Fruit fly (Drosophila melanogaster) whole organism, wandering third instar larva: ENCODE results near the gene CG6830.
A peak's percentile ranks its signal among the peaks of the same experiment; 100 is the strongest.

Experiments used
- Abd-B ChIP-seq: fragments of >200 bp; optimal IDR thresholded peaks from 2 replicates; lab custom pipeline; 2017; ENCODE audit warnings: missing biosample characterization, missing genetic modification characterization
- CG32264 ChIP-seq: fragments of 200-800 bp; sonication (Bioruptor generic); optimal IDR thresholded peaks from 2 replicates; lab custom pipeline; 2016; ENCODE audit warnings: missing biosample characterization, missing genetic modification characterization
- CrebA ChIP-seq: fragments of 200-800 bp; sonication (Bioruptor generic); optimal IDR thresholded peaks from 2 replicates; lab custom pipeline; 2016; ENCODE audit warnings: missing biosample characterization, mild to moderate bottlenecking, missing genetic modification characterization, borderline replicate concordance
- Dfd ChIP-seq: fragments of >200 bp; optimal IDR thresholded peaks from 2 replicates; lab custom pipeline; 2017; ENCODE audit warnings: missing biosample characterization, missing genetic modification characterization
- Dif ChIP-seq: fragments of 200-275, 200-300 bp; sonication (Bioruptor generic); optimal IDR thresholded peaks from 2 replicates; lab custom pipeline; 2018; ENCODE audit warnings: missing biosample characterization, missing genetic modification characterization; ENCODE audit not compliant: partially characterized antibody
- GATAd ChIP-seq: sonication (Bioruptor generic); optimal IDR thresholded peaks from 2 replicates; lab custom pipeline; 2016; ENCODE audit warnings: missing biosample characterization, missing genetic modification characterization
- HLH106 ChIP-seq: fragments of 200-800 bp; optimal IDR thresholded peaks from 3 replicates; lab custom pipeline; 2019; ENCODE audit warnings: missing biosample characterization, mild to moderate bottlenecking, missing genetic modification characterization, moderate library complexity
- Hnf4 ChIP-seq: fragments of 200-800 bp; sonication (Bioruptor generic); optimal IDR thresholded peaks from 2 replicates; lab custom pipeline; 2016; ENCODE audit warnings: missing biosample characterization, mild to moderate bottlenecking, missing genetic modification characterization
- Hr78 ChIP-seq: fragments of >200 bp; optimal IDR thresholded peaks from 2 replicates; lab custom pipeline; 2017; ENCODE audit warnings: missing biosample characterization, missing genetic modification characterization
- Hr83 ChIP-seq: fragments of 200-300 bp; sonication (Bioruptor generic); optimal IDR thresholded peaks from 2 replicates; lab custom pipeline; 2016; ENCODE audit warnings: missing biosample characterization, mild to moderate bottlenecking, missing genetic modification characterization, moderate library complexity; ENCODE audit not compliant: poor library complexity, severe bottlenecking
- Jra ChIP-seq: sonication (Bioruptor generic); optimal IDR thresholded peaks from 2 replicates; lab custom pipeline; 2016; ENCODE audit warnings: missing biosample characterization, missing genetic modification characterization
- Mio ChIP-seq: sonication (Bioruptor generic); optimal IDR thresholded peaks from 2 replicates; lab custom pipeline; 2016; ENCODE audit warnings: missing biosample characterization, missing genetic modification characterization
- Myc ChIP-seq: fragments of >200 bp; optimal IDR thresholded peaks from 2 replicates; lab custom pipeline; 2017
- N ChIP-seq: fragments of >200 bp; optimal IDR thresholded peaks from 2 replicates; lab custom pipeline; 2018; ENCODE audit warnings: missing biosample characterization, missing external identifiers, missing genetic modification characterization
- OdsH ChIP-seq: fragments of 200-800 bp; sonication (Bioruptor generic); optimal IDR thresholded peaks from 2 replicates; lab custom pipeline; 2016; ENCODE audit warnings: missing biosample characterization, mild to moderate bottlenecking, missing genetic modification characterization
- Rel ChIP-seq, 2 experiments: fragments of 200-800 bp; sonication (Bioruptor generic) in 1 of 2; optimal IDR thresholded peaks; 2 replicates in 1 of 2; 3 replicates in 1 of 2; lab custom pipeline; 2016 to 2019; ENCODE audit warnings: mild to moderate bottlenecking in 2 of 2, missing biosample characterization in 2 of 2, missing genetic modification characterization in 2 of 2, moderate library complexity in 1 of 2
- Sp1 ChIP-seq: fragments of 200-800 bp; sonication (Bioruptor generic); optimal IDR thresholded peaks from 3 replicates; lab custom pipeline; 2019; ENCODE audit warnings: missing biosample characterization, mild to moderate bottlenecking, missing genetic modification characterization, moderate library complexity
- Vsx2 ChIP-seq: fragments of 200-300, 225-300 bp; sonication (Bioruptor generic); optimal IDR thresholded peaks from 2 replicates; lab custom pipeline; 2018; ENCODE audit warnings: missing biosample characterization, missing genetic modification characterization; ENCODE audit not compliant: partially characterized antibody
- br ChIP-seq: fragments of 200-800 bp; sonication (Bioruptor generic); optimal IDR thresholded peaks from 2 replicates; lab custom pipeline; 2016; ENCODE audit warnings: missing biosample characterization, missing genetic modification characterization
- brk ChIP-seq: fragments of 200-800 bp; sonication (Bioruptor generic); optimal IDR thresholded peaks from 2 replicates; lab custom pipeline; 2016; ENCODE audit warnings: missing biosample characterization, mild to moderate bottlenecking, missing genetic modification characterization
- dl ChIP-seq, 2 experiments: fragments of 175-275, 200-275 bp in 1 of 2; fragments of 200-275 bp in 1 of 2; sonication (Bioruptor generic); optimal IDR thresholded peaks; lab custom pipeline; 2018; ENCODE audit warnings: mild to moderate bottlenecking in 2 of 2, missing biosample characterization in 2 of 2, missing genetic modification characterization in 2 of 2, moderate library complexity in 2 of 2; ENCODE audit not compliant: partially characterized antibody in 2 of 2, insufficient read depth in 1 of 2
- dsf ChIP-seq: sonication (Bioruptor generic); optimal IDR thresholded peaks from 2 replicates; lab custom pipeline; 2016; ENCODE audit warnings: missing biosample characterization, missing genetic modification characterization, borderline replicate concordance
- ey ChIP-seq: fragments of 200-800 bp; sonication (Bioruptor generic); optimal IDR thresholded peaks from 2 replicates; lab custom pipeline; 2016; ENCODE audit warnings: missing biosample characterization, missing genetic modification characterization
- h ChIP-seq: fragments of 200-800 bp; sonication (Bioruptor generic); optimal IDR thresholded peaks from 3 replicates; lab custom pipeline; 2016; ENCODE audit warnings: missing biosample characterization, mild to moderate bottlenecking, missing genetic modification characterization
- lola ChIP-seq: fragments of >200 bp; optimal IDR thresholded peaks from 2 replicates; lab custom pipeline; 2017; ENCODE audit warnings: missing biosample characterization, missing genetic modification characterization
- pan ChIP-seq: fragments of >200 bp; optimal IDR thresholded peaks from 2 replicates; lab custom pipeline; 2017
- psq ChIP-seq: fragments of 200-800 bp; sonication (Bioruptor generic); optimal IDR thresholded peaks from 3 replicates; lab custom pipeline; 2017; ENCODE audit warnings: missing biosample characterization, mild to moderate bottlenecking, missing genetic modification characterization, moderate library complexity
- rgr ChIP-seq: fragments of 200-800 bp; sonication (Bioruptor generic); optimal IDR thresholded peaks from 3 replicates; lab custom pipeline; 2016; ENCODE audit warnings: missing biosample characterization, mild to moderate bottlenecking, missing genetic modification characterization
- usp ChIP-seq: fragments of >200 bp; optimal IDR thresholded peaks from 2 replicates; lab custom pipeline; 2017; ENCODE audit warnings: missing biosample characterization, missing genetic modification characterization
- woc ChIP-seq: sonication (Bioruptor generic); optimal IDR thresholded peaks from 2 replicates; lab custom pipeline; 2016; ENCODE audit warnings: missing biosample characterization, mild to moderate bottlenecking, missing genetic modification characterization

CG6830 gene

DNA sequence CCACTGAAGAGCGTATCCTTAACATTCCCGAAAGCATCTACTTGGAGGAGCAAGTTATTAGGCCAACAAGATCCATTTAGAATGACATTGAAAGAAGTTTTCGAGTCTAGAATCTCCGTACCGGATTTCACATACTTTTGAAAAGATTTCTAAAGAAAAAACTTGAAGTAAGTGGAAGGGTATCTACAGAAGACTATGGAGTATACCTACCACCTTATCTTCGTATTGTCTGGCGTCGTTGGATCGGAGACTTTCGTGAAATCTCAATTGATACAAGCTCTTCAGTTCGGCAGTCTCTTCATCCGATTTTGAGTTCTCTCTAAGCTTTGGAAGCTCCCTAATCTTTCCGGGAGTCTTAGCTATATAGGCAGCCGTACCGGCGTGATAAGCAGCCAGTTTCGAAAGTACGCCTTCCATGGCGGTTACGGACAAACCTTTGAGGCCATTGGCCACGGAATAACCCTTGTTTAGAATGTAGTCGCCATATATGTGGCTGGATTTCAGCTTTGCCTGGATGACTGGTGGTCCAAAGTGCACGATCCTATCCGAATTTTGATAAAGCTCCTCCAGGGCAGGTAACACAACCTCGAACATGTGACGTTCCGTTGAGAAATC is 6.8 kb upstream of the CG6830 start:
- TF ChIP-seq dl (GFP tag; optimal IDR thresholded peaks at IDR 0.05; lab: Kevin White, UChicago; ENCODE audit: insufficient read depth in 1 of 2, partially characterized antibody in 2 of 2): peak in 1 of 2 experiments; percentile 5
- TF ChIP-seq Jra: no peak
- no peak for TF ChIP-seq Dif
- no peak for TF ChIP-seq psq
- TF ChIP-seq OdsH (GFP tag; lab: Kevin White, UChicago): no peak

DNA sequence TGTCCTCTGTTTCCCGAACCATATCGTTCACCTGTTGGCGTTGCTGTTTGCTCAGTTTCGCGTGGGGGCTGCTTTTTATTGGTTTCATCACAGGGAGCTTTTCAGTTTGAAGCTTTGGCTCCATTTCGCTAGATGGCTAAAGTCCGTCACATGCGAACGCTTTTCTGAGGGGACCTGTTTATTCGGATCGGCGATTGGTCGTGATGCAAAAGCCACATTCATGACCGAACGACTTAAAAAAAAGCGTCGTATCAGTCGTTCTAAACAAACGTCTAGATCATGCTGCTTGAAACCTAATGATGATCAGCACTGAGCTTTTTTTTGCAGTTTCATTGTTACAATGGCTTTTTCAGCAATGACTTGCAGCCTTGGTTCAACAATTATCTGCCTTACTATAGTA is 5.8 kb upstream of the CG6830 start, which contains the start of gene CG6908:
CG6908 (minus strand) TSS at position 152 of the 400 bp plus-strand sequence.
- TF ChIP-seq HLH106 (tag; lab: Kevin White, UChicago): no peak
- TF ChIP-seq OdsH (GFP tag; lab: Kevin White, UChicago): no peak
- peak; percentile 61 for TF ChIP-seq Hnf4
- TF ChIP-seq Dif: peak; percentile 68
- TF ChIP-seq brk (GFP tag; lab: Kevin White, UChicago): peak; percentile 39
- peak; percentile 57 for TF ChIP-seq Rel (GFP tag; optimal IDR thresholded peaks at IDR 0.05; lab: Kevin White, UChicago)
- TF ChIP-seq Rel (tag; optimal IDR thresholded peaks at IDR 0.05; lab: Kevin White, UChicago): no peak
- no peak for TF ChIP-seq Hr83 (GFP tag; lab: Kevin White, UChicago)
- no peak for TF ChIP-seq dsf
- TF ChIP-seq Vsx2: peak; percentile 78
- peak; percentile 7 for TF ChIP-seq h (GFP tag; lab: Kevin White, UChicago)
- no peak for TF ChIP-seq CG32264
- TF ChIP-seq rgr (GFP tag; lab: Kevin White, UChicago): no peak

DNA sequence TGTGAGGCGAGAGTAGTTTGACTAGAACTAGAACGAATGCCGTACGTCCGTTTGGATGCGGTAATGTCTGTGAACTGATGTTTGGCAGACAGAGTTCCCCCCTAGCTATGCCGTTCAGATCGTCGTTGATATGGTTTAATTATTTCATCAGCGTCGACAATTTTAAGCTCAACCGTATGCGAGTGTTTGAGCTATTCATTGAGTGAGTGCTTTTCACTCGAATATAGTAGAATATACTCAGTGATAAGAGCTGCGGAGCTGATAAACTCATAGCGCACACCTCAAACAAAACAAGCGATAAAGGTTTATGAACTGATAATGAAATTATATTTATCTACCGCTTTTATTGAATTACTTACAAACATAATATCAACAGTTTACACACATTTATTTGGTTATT is 3.9 kb upstream of the CG6830 start, which contains the start of gene CG6834:
CG6834 (minus strand) TSS at position 79 of the 400 bp plus-strand sequence.
- TF ChIP-seq ey (GFP tag; lab: Kevin White, UChicago) (no peak), psq (no peak), br (no peak), Dfd (GFP tag; lab: Kevin White, UChicago) (no peak), HLH106 (tag; lab: Kevin White, UChicago) (no peak), usp (GFP tag; lab: Kevin White, UChicago) (no peak), Hnf4 (no peak), CG32264 (no peak), Mio (GFP tag; lab: Kevin White, UChicago) (no peak), Myc (lab: Kevin White, UChicago) (no peak), Hr78 (no peak), Hr83 (GFP tag; lab: Kevin White, UChicago) (no peak), CrebA (no peak), woc (no peak), Jra (no peak), pan (lab: Kevin White, UChicago) (no peak), Abd-B (GFP tag; lab: Kevin White, UChicago) (no peak), lola (GFP tag; lab: Kevin White, UChicago) (no peak)

DNA sequence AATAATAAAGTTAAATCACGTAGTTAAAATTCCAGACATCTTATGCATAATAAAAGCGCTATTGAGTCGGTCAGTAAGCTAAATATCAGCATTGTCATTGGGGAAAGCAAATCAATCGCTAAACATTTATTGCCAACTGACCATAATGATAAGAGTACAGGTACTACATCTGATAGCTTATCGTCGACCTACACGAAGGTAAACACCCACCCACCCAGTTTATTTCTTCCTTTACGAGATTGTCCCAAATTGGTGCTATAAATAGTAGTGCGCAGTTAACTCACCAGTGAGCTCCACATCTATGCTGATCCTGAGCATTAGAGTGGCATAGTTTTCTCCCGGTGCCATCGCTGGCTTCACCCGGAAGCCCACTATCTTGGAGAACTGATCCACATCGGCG is 467 bp downstream of the CG6830 start:
- TF ChIP-seq ey (GFP tag; lab: Kevin White, UChicago) (no peak), Sp1 (GFP tag; lab: Kevin White, UChicago) (peak; percentile 14), N (GFP tag; lab: Kevin White, UChicago) (no peak), br (no peak), Rel (GFP tag; optimal IDR thresholded peaks at IDR 0.05; lab: Kevin White, UChicago) (no peak), Rel (tag; optimal IDR thresholded peaks at IDR 0.05; lab: Kevin White, UChicago) (peak; percentile 31), GATAd (GFP tag; lab: Kevin White, UChicago) (no peak), Jra (no peak)
- TF ChIP-seq, all 38 proteins: peak for 2

DNA sequence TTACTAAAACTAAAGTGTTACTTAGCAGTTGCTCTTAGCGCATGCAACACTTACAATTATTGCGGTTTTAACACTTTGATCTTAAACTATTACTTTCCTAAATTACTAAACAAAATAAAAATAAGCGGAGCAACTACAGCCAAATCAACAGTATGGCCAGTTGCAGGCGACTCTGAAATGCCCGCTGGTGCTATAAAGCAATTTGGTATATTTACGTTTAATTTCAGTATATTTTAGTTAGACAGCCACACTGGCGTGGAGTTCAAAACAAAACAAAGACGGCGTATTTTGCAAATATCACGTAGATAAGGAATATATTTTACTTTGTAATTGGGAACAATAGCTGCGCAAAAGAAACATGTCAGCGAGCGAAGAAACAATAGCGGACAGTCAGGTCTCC is 4.6 kb downstream of the CG6830 start, which contains the start of the genes Taf12 and Ho:
Taf12 (minus strand) TSS at position 178 of the 400 bp plus-strand sequence.
Ho (plus strand) TSS at position 231 of the 400 bp plus-strand sequence.
- TF ChIP-seq OdsH (GFP tag; lab: Kevin White, UChicago): peak; percentile 24
- TF ChIP-seq dl (GFP tag; optimal IDR thresholded peaks at IDR 0.05; lab: Kevin White, UChicago; ENCODE audit: insufficient read depth in 1 of 2, partially characterized antibody in 2 of 2): no peak
- peak; percentile 23 for TF ChIP-seq psq
- peak; percentile 0 for TF ChIP-seq ey (GFP tag; lab: Kevin White, UChicago)
- peak; percentile 46 for TF ChIP-seq Jra
- TF ChIP-seq Hr78: no peak
- TF ChIP-seq rgr (GFP tag; lab: Kevin White, UChicago): peak; percentile 29
- TF ChIP-seq h (GFP tag; lab: Kevin White, UChicago): peak; percentile 36
- peak; percentile 40 for TF ChIP-seq Sp1 (GFP tag; lab: Kevin White, UChicago)
- no peak for TF ChIP-seq Rel (GFP tag; optimal IDR thresholded peaks at IDR 0.05; lab: Kevin White, UChicago)
- TF ChIP-seq Rel (tag; optimal IDR thresholded peaks at IDR 0.05; lab: Kevin White, UChicago): peak; percentile 64
- TF ChIP-seq Hr83 (GFP tag; lab: Kevin White, UChicago): peak; percentile 28
- TF ChIP-seq lola (GFP tag; lab: Kevin White, UChicago): no peak
- no peak for TF ChIP-seq HLH106 (tag; lab: Kevin White, UChicago)
- peak; percentile 44 for TF ChIP-seq Hnf4
